Fruit fly (Drosophila melanogaster): ENCODE results near the gene CG2126.

Gene CG2126

DNA sequence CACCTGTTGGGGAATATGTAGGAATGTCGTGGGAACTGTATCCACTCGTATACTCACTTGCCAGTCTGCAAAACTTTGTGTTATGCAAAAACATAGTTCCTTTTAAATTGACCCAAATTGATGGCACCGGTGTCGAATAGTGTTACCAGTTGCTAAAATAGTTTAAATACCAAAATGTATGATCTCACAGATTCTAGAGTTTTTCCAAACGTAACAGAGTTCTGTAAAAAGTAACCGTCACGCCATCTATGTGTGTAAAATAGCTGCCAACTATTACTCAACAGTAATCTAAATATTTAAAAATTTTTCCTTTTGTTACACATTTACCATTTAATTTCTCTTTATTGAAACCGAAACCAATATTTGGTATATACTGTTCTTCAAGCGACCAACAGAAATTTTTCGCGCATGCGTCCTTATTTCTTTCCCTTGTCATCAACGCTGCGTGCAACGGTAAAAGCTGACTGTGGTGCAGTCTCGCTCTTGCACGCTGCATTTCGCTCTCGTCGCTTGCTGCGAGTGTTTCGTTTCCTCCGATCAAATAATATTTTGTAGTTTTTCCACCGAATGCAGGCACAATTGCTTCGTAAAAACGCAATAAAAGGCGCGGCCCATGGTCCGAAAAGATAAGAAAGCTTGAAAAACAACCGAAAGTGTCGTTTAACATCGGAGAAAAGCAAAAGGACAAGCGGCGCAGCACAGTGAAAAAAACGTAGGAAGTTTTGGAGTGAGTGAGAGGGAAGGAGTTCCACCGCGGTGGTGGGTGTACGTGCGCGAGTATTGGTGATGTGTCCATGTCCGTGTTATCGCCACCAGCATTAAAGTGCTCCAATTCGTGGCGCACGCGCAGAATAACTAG, 35.9 kb upstream of the CG2126 start, which contains the start of the genes FeCH and RhoGAP100F (continued):
- TF ChIP-seq CG12236 (GFP tag; optimal IDR thresholded peaks at IDR 0.05): no peak
- no peak for TF ChIP-seq CG13894 (tag; optimal IDR thresholded peaks at IDR 0.05)
- no peak for TF ChIP-seq CG10209 (GFP tag; optimal IDR thresholded peaks at IDR 0.05)
- TF ChIP-seq fd102C (GFP tag; optimal IDR thresholded peaks at IDR 0.05): no peak
- TF ChIP-seq CG11560 (tag; IDR thresholded peaks at IDR 0.05): no peak
- TF ChIP-seq knrl (GFP tag; IDR thresholded peaks at IDR 0.05; ENCODE audit: partially characterized antibody): peak; percentile 40; the same call in 1 of the 3 replicates
- TF ChIP-seq E2f2 (GFP tag; IDR thresholded peaks at IDR 0.05): peak; percentile 64
- TF ChIP-seq Atf6 (GFP tag; IDR thresholded peaks at IDR 0.05): no peak
- no peak for TF ChIP-seq CG6175 (GFP tag; IDR thresholded peaks at IDR 0.05)
- TF ChIP-seq ssp (GFP tag; IDR thresholded peaks at IDR 0.05): no peak
- TF ChIP-seq Bdp1 (GFP tag; optimal IDR thresholded peaks at IDR 0.05): no peak
- no peak for TF ChIP-seq gce (GFP tag; IDR thresholded peaks at IDR 0.05)
- no peak for TF ChIP-seq vfl (GFP tag; optimal IDR thresholded peaks at IDR 0.05)
- TF ChIP-seq Bgb (GFP tag; IDR thresholded peaks at IDR 0.05; ENCODE audit: partially characterized antibody): no peak
- no peak for TF ChIP-seq p53 (GFP tag; optimal IDR thresholded peaks at IDR 0.05)
- no peak for TF ChIP-seq dan (GFP tag; IDR thresholded peaks at IDR 0.05)
- TF ChIP-seq ab (GFP tag; optimal IDR thresholded peaks at IDR 0.05): no peak
- no peak for TF ChIP-seq CkIIα-i1 (GFP tag; IDR thresholded peaks at IDR 0.05)
- no peak for TF ChIP-seq CG13123 (GFP tag; optimal IDR thresholded peaks at IDR 0.05)
- no peak for TF ChIP-seq Hey (tag; optimal IDR thresholded peaks at IDR 0.05)
- TF ChIP-seq btn (GFP tag; optimal IDR thresholded peaks at IDR 0.05): no peak
- no peak for TF ChIP-seq Taf1 (GFP tag; IDR thresholded peaks at IDR 0.05)
- no peak for TF ChIP-seq amos (GFP tag; IDR thresholded peaks at IDR 0.05; ENCODE audit: partially characterized antibody)
- no peak for TF ChIP-seq nerfin-1 (tag; optimal IDR thresholded peaks at IDR 0.05)
- no peak for TF ChIP-seq chif (GFP tag; optimal IDR thresholded peaks at IDR 0.05)
- no peak for TF ChIP-seq Mrtf (GFP tag; IDR thresholded peaks at IDR 0.05)
- TF ChIP-seq Xbp1 (GFP tag; optimal IDR thresholded peaks at IDR 0.05): no peak
- no peak for TF ChIP-seq NC2α (GFP tag; optimal IDR thresholded peaks at IDR 0.05)
- no peak for TF ChIP-seq CG4424 (GFP tag; optimal IDR thresholded peaks at IDR 0.05)
- no peak for TF ChIP-seq wor (GFP tag; IDR thresholded peaks at IDR 0.05)
- no peak for TF ChIP-seq schlank (tag; optimal IDR thresholded peaks at IDR 0.05)
- no peak for TF ChIP-seq CG6654 (GFP tag; optimal IDR thresholded peaks at IDR 0.05)
- no peak for TF ChIP-seq CG12744 (GFP tag; optimal IDR thresholded peaks at IDR 0.05)
- TF ChIP-seq Myb (GFP tag; optimal IDR thresholded peaks at IDR 0.05): peak; percentile 69
- TF ChIP-seq chinmo (GFP tag; IDR thresholded peaks at IDR 0.05; ENCODE audit: partially characterized antibody): peak; percentile 73; the same call in 1 of the 4 replicates
- TF ChIP-seq CG7987 (GFP tag; optimal IDR thresholded peaks at IDR 0.05): no peak
- TF ChIP-seq CG11085 (GFP tag; IDR thresholded peaks at IDR 0.05): no peak
- TF ChIP-seq Max (GFP tag; optimal IDR thresholded peaks at IDR 0.05): no peak
- TF ChIP-seq CG9876 (GFP tag; optimal IDR thresholded peaks at IDR 0.05): no peak
- TF ChIP-seq Dll (GFP tag; IDR thresholded peaks at IDR 0.05; ENCODE audit: partially characterized antibody): 0 out of 4 replicates have a peak, but pooled peaks have one; percentile 32
- peak; percentile 81 for TF ChIP-seq gfzf (GFP tag; optimal IDR thresholded peaks at IDR 0.05)
- TF ChIP-seq al (GFP tag; IDR thresholded peaks at IDR 0.05): no peak
- no peak for TF ChIP-seq CG10565 (GFP tag; optimal IDR thresholded peaks at IDR 0.05)
- no peak for TF ChIP-seq E2f1 (GFP tag; IDR thresholded peaks at IDR 0.05)
- TF ChIP-seq Nf-YB (GFP tag; optimal IDR thresholded peaks at IDR 0.05): no peak
- no peak for TF ChIP-seq CG2129 (GFP tag; IDR thresholded peaks at IDR 0.05; ENCODE audit: partially characterized antibody)
- TF ChIP-seq ems (GFP tag; optimal IDR thresholded peaks at IDR 0.05): no peak
- TF ChIP-seq dmrt99B (tag; optimal IDR thresholded peaks at IDR 0.05): no peak
- TF ChIP-seq cad (GFP tag; optimal IDR thresholded peaks at IDR 0.05): no peak
- peak; percentile 73 for TF ChIP-seq MBD-R2 (GFP tag; IDR thresholded peaks at IDR 0.05)

Measured in whole organism, embryonic.